Worm (Caenorhabditis elegans): ENCODE results near the gene F52E1.9.

Gene F52E1.9

DNA sequence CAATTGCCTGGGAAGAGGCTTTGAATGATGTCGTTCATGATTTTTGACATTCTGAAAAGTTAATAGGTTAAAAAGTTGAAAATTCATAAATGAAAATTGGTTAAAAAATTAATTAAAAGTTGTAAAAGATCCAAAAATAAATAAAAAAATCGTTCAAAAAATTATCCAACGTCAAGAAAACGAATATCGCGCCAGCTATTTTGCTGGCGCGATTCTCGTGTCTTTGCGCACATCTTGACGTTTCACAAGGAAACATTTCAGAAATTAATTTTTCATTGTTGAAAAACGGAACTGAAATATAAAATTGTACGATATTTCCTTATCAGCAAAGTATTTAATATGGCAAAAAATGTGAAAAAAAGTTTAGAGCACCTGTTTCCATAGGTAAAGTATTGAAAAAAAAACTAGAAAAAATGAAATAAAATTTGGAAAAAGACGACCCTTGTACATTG lies 43.3 kb downstream of the F52E1.9 start, which contains the start of gene mpdu-1:
Gene mpdu-1 (minus strand): TSS at position 51 of the 452 bp plus-strand sequence.
- TF ChIP-seq flt-1 (GFP tag; IDR thresholded peaks at IDR 0.05) (0 out of 2 replicates have a peak, but pooled peaks have one; percentile 39), tab-1 (GFP tag; IDR thresholded peaks at IDR 0.05) (no peak)

- TF ChIP-seq med-1 (GFP tag; optimal IDR thresholded peaks at IDR 0.05; ENCODE audit: insufficient read depth) (no peak), flt-1 (GFP tag; IDR thresholded peaks at IDR 0.05) (no peak), T22C8.4 (GFP tag; IDR thresholded peaks at IDR 0.05) (no peak), tab-1 (GFP tag; IDR thresholded peaks at IDR 0.05) (no peak), cog-1 (tag; optimal IDR thresholded peaks at IDR 0.05) (no peak), ztf-29 (GFP tag; IDR thresholded peaks at IDR 0.05) (no peak), ref-1 (GFP tag; conservative IDR thresholded peaks at IDR 0.05) (no peak), ztf-23 (GFP tag; IDR thresholded peaks at IDR 0.05) (no peak), klf-2 (GFP tag; conservative IDR thresholded peaks at IDR 0.05) (no peak)
These were observed 43.8 kb downstream of the F52E1.9 start for ce11 chrV:8358702-8359101.

- TF ChIP-seq cog-1 (tag; optimal IDR thresholded peaks at IDR 0.05): no peak
- no peak for TF ChIP-seq klf-2 (GFP tag; conservative IDR thresholded peaks at IDR 0.05)
- TF ChIP-seq ztf-29 (GFP tag; IDR thresholded peaks at IDR 0.05): no peak
- TF ChIP-seq flt-1 (GFP tag; IDR thresholded peaks at IDR 0.05): no peak
These were observed 44.7 kb downstream of the F52E1.9 start for ce11 chrV:8357756-8358155.

ce11 chrV:8355435-8356212 lies 46.8 kb downstream of the F52E1.9 start, which contains the start of gene mom-2:
mom-2 (plus strand) TSS chrV:8355988.
- TF ChIP-seq ref-1 (GFP tag; conservative IDR thresholded peaks at IDR 0.05) (no peak), flt-1 (GFP tag; IDR thresholded peaks at IDR 0.05) (no peak), ztf-23 (GFP tag; IDR thresholded peaks at IDR 0.05) (no peak), ztf-29 (GFP tag; IDR thresholded peaks at IDR 0.05) (no peak), cog-1 (tag; optimal IDR thresholded peaks at IDR 0.05) (no peak), T22C8.4 (GFP tag; IDR thresholded peaks at IDR 0.05) (no peak), tab-1 (GFP tag; IDR thresholded peaks at IDR 0.05) (no peak), klf-2 (GFP tag; conservative IDR thresholded peaks at IDR 0.05) (no peak), med-1 (GFP tag; optimal IDR thresholded peaks at IDR 0.05; ENCODE audit: insufficient read depth) (no peak)

ce11 chrV:8351371-8351770 lies 51.1 kb downstream of the F52E1.9 start, which contains the start of gene srsx-22:
srsx-22 (plus strand) TSS chrV:8351671.
- TF ChIP-seq ztf-23 (GFP tag; IDR thresholded peaks at IDR 0.05) (no peak), T22C8.4 (GFP tag; IDR thresholded peaks at IDR 0.05) (no peak), ztf-29 (GFP tag; IDR thresholded peaks at IDR 0.05) (no peak), klf-2 (GFP tag; conservative IDR thresholded peaks at IDR 0.05) (no peak), cog-1 (tag; optimal IDR thresholded peaks at IDR 0.05) (no peak), med-1 (GFP tag; optimal IDR thresholded peaks at IDR 0.05; ENCODE audit: insufficient read depth) (no peak), flt-1 (GFP tag; IDR thresholded peaks at IDR 0.05) (no peak), ref-1 (GFP tag; conservative IDR thresholded peaks at IDR 0.05) (no peak), tab-1 (GFP tag; IDR thresholded peaks at IDR 0.05) (no peak)

DNA sequence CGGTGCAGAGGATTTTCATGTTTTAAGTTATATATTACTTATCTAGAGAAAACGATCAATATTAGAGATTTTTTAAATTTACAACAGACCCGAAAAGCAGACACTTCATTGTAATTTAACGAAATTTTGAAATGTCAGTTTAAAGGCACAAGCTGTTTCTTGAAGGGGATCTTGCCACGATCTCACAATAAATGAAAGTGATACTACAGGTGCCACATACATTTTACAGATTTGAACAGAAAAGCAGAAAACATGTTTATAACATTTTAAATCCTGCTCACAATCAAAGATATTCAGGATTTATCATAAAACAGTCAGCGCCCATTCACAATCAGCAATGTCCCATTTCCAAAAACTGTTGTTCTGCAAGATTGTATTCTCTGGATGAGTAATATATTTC lies 52.5 kb downstream of the F52E1.9 start:
- TF ChIP-seq cog-1 (tag; optimal IDR thresholded peaks at IDR 0.05) (no peak), tab-1 (GFP tag; IDR thresholded peaks at IDR 0.05) (no peak), ztf-23 (GFP tag; IDR thresholded peaks at IDR 0.05) (no peak)

DNA sequence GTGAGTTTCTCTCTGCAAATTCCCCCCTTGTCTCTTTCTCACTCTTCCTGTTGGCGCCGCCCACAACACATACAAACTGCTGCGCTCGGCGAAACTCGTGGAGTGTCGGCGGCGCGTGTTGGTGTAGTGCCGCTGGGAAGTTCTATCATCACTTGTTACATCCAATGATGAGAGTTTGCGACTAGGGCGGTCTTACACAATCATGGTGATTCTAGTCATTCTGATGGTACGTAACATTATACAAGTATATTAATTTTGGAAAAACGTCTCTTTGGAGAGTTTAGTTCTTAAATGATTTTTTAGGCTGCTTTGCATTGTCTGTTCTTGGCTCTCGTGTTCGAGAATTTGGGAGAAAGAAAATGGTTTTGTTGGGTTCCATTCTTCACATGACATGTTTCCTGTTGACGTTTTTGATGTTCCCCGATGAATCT lies 53.5 kb downstream of the F52E1.9 start:
- TF ChIP-seq ztf-23 (GFP tag; IDR thresholded peaks at IDR 0.05) (peak; percentile 65; the same call in 1 of the 2 replicates), tab-1 (GFP tag; IDR thresholded peaks at IDR 0.05) (no peak), T22C8.4 (GFP tag; IDR thresholded peaks at IDR 0.05) (no peak), med-1 (GFP tag; optimal IDR thresholded peaks at IDR 0.05; ENCODE audit: insufficient read depth) (no peak), klf-2 (GFP tag; conservative IDR thresholded peaks at IDR 0.05) (no peak), cog-1 (tag; optimal IDR thresholded peaks at IDR 0.05) (peak; percentile 72), flt-1 (GFP tag; IDR thresholded peaks at IDR 0.05) (peak; percentile 48; the same call in 1 of the 2 replicates), ref-1 (GFP tag; conservative IDR thresholded peaks at IDR 0.05) (no peak), ztf-29 (GFP tag; IDR thresholded peaks at IDR 0.05) (no peak)
